Fruit fly (Drosophila melanogaster): Measurements from ENCODE around the gene CG6184.

CG6184 gene

dm6 chr3R:19642092-19642892 lies 15.4 kb downstream of the CG6184 start, which contains the start of gene subdued:
subdued (minus strand) TSS chr3R:19642722.
- TF ChIP-seq sqz (GFP tag; optimal IDR thresholded peaks at IDR 0.05) = no peak
- TF ChIP-seq seq (GFP tag; IDR thresholded peaks at IDR 0.05) = 0 out of 2 replicates have a peak, but pooled peaks have one; percentile 24
- no peak; the same call in 1 of the 2 replicates for TF ChIP-seq CG2129 (GFP tag; IDR thresholded peaks at IDR 0.05; ENCODE audit: partially characterized antibody)
- TF ChIP-seq Opbp (GFP tag; IDR thresholded peaks at IDR 0.05; ENCODE audit: partially characterized antibody) = peak; percentile 19; the same call in 2 of the 3 replicates
- no peak for TF ChIP-seq Bteb2 (GFP tag; optimal IDR thresholded peaks at IDR 0.05)
- 0 out of 4 replicates have a peak, but pooled peaks have one; percentile 30 for TF ChIP-seq chinmo (GFP tag; IDR thresholded peaks at IDR 0.05; ENCODE audit: partially characterized antibody)
- TF ChIP-seq HLH4C (GFP tag; IDR thresholded peaks at IDR 0.05; ENCODE audit: partially characterized antibody) = peak; percentile 65
- peak in 1 of 2 experiments; percentile 51 for TF ChIP-seq Pdp1 (GFP tag; optimal IDR thresholded peaks at IDR 0.05)
- TF ChIP-seq CG6813 (GFP tag; optimal IDR thresholded peaks at IDR 0.05) = peak; percentile 4
- peak in 1 of 2 experiments; percentile 20 for TF ChIP-seq Trl (optimal IDR thresholded peaks at IDR 0.05)
- no peak for TF ChIP-seq Trl (GFP tag; optimal IDR thresholded peaks at IDR 0.05)
- peak; percentile 38 for TF ChIP-seq bbx (GFP tag; IDR thresholded peaks at IDR 0.05; ENCODE audit: partially characterized antibody)
- no peak for TF ChIP-seq CG1792 (GFP tag; optimal IDR thresholded peaks at IDR 0.05)
- no peak for TF ChIP-seq Ssrp (tag; optimal IDR thresholded peaks at IDR 0.05)
- 0 out of 3 replicates have a peak, but pooled peaks have one; percentile 3 for TF ChIP-seq CG3726 (GFP tag; IDR thresholded peaks at IDR 0.05)
- TF ChIP-seq CG12769 (tag; optimal IDR thresholded peaks at IDR 0.05) = peak; percentile 74
- no peak for TF ChIP-seq Fer3 (tag; optimal IDR thresholded peaks at IDR 0.05)
- peak; percentile 57; the same call in 1 of the 3 replicates for TF ChIP-seq ci (GFP tag; IDR thresholded peaks at IDR 0.05)
- peak; percentile 55 for TF ChIP-seq cg (GFP tag; optimal IDR thresholded peaks at IDR 0.05)
- TF ChIP-seq Dp (GFP tag; optimal IDR thresholded peaks at IDR 0.05) = peak; percentile 89
- TF ChIP-seq crol (GFP tag; IDR thresholded peaks at IDR 0.05) = peak; percentile 91
- peak; percentile 15 for TF ChIP-seq YL-1 (GFP tag; optimal IDR thresholded peaks at IDR 0.05)
- no peak for TF ChIP-seq luna (GFP tag; optimal IDR thresholded peaks at IDR 0.05)
- peak; percentile 90 for TF ChIP-seq E2f2 (GFP tag; IDR thresholded peaks at IDR 0.05)
- peak; percentile 29; the same call in 1 of the 2 replicates for TF ChIP-seq rib (GFP tag; IDR thresholded peaks at IDR 0.05)
- TF ChIP-seq sug (tag; optimal IDR thresholded peaks at IDR 0.05) = peak; percentile 32
- TF ChIP-seq eyg (GFP tag; optimal IDR thresholded peaks at IDR 0.05) = no peak
- peak; percentile 71 for TF ChIP-seq CG2116 (GFP tag; optimal IDR thresholded peaks at IDR 0.05)
- TF ChIP-seq al (GFP tag; IDR thresholded peaks at IDR 0.05) = no peak
- no peak for TF ChIP-seq Stat92E (GFP tag; optimal IDR thresholded peaks at IDR 0.05)
- TF ChIP-seq ara (GFP tag; IDR thresholded peaks at IDR 0.05) = 0 out of 2 replicates have a peak, but pooled peaks have one; percentile 30
- peak; percentile 60; the same call in 1 of the 3 replicates for TF ChIP-seq CG34224 (GFP tag; IDR thresholded peaks at IDR 0.05; ENCODE audit: partially characterized antibody)
- peak; percentile 11 for TF ChIP-seq pzg (GFP tag; optimal IDR thresholded peaks at IDR 0.05)
- TF ChIP-seq CG17385 (GFP tag; optimal IDR thresholded peaks at IDR 0.05) = peak; percentile 83
- TF ChIP-seq Sin3A (optimal IDR thresholded peaks at IDR 0.05) = peak; percentile 7
- TF ChIP-seq CG3847 (GFP tag; IDR thresholded peaks at IDR 0.05) = no peak
- peak; percentile 75 for TF ChIP-seq Dref (GFP tag; IDR thresholded peaks at IDR 0.05)
- 0 out of 3 replicates have a peak, but pooled peaks have one; percentile 8 for TF ChIP-seq croc (GFP tag; conservative IDR thresholded peaks at IDR 0.05)
- peak; percentile 30; the same call in 1 of the 2 replicates for TF ChIP-seq inv (GFP tag; IDR thresholded peaks at IDR 0.05; ENCODE audit: partially characterized antibody)
